Worm (Caenorhabditis elegans) whole organism, young adult: ENCODE measurements around the gene clec-88.

ENCODE experiments used
- B0035.1 ChIP-seq: sonication (generic microtip); optimal IDR thresholded peaks from 2 replicates; lab custom pipeline; 2016; ENCODE audit warnings: missing genetic modification characterization, mild to moderate bottlenecking, missing compliant biosample characterization, missing genotype, missing genetic modification reagents
- C06A6.2 ChIP-seq: fragments of 200-800 bp; sonication (Bioruptor generic); conservative IDR thresholded peaks from 2 replicates; pipeline ENCODE4 v1.3.6; 2022; ENCODE audit warnings: missing genetic modification characterization, missing compliant biosample characterization
- F22D6.2 ChIP-seq: sonication (generic microtip); optimal IDR thresholded peaks from 2 replicates; lab custom pipeline; 2016; ENCODE audit warnings: mild to moderate bottlenecking, missing genetic modification characterization, missing compliant biosample characterization
- F23B12.7 ChIP-seq: sonication (generic microtip); optimal IDR thresholded peaks from 2 replicates; lab custom pipeline; 2017; ENCODE audit warnings: missing genetic modification characterization, mild to moderate bottlenecking, missing compliant biosample characterization, antibody characterized with exemption, moderate library complexity; ENCODE audit not compliant: insufficient read depth
- F37B4.10 ChIP-seq: fragments of 200-800 bp; sonication (Bioruptor generic); IDR thresholded peaks from 2 replicates; pipeline ENCODE4 v1.3.6; 2022; ENCODE audit warnings: missing genetic modification characterization, missing compliant biosample characterization
- F55B11.4 ChIP-seq: sonication (generic microtip); optimal IDR thresholded peaks from 2 replicates; lab custom pipeline; 2016; ENCODE audit warnings: missing compliant biosample characterization, missing genetic modification characterization, borderline replicate concordance; ENCODE audit not compliant: insufficient read depth
- K12H6.12 ChIP-seq: fragments of 200-800 bp; sonication (Bioruptor generic); optimal IDR thresholded peaks from 2 replicates; lab custom pipeline; 2018; ENCODE audit warnings: mild to moderate bottlenecking, missing genetic modification characterization, missing compliant biosample characterization
- Y67H2A.10 ChIP-seq: fragments of 200-800 bp; sonication (Bioruptor generic); conservative IDR thresholded peaks from 2 replicates; pipeline ENCODE4 v1.3.6; 2022; ENCODE audit warnings: missing genetic modification reagents, missing genetic modification characterization, missing compliant biosample characterization
- Y79H2A.3 ChIP-seq: fragments of 200-800 bp; sonication (Bioruptor generic); conservative IDR thresholded peaks from 2 replicates; pipeline ENCODE4 v1.3.6; 2022; ENCODE audit warnings: missing genetic modification reagents, missing genetic modification characterization, missing compliant biosample characterization
- ZK185.1 ChIP-seq: sonication (generic microtip); optimal IDR thresholded peaks from 2 replicates; lab custom pipeline; 2016; ENCODE audit warnings: mild to moderate bottlenecking, missing genetic modification characterization, missing compliant biosample characterization; ENCODE audit not compliant: poor library complexity, severe bottlenecking
- akir-1 ChIP-seq: fragments of 200-800 bp; sonication (Bioruptor generic); optimal IDR thresholded peaks from 2 replicates; lab custom pipeline; 2018; ENCODE audit warnings: mild to moderate bottlenecking, missing genetic modification characterization, moderate library complexity, missing compliant biosample characterization
- aptf-2 ChIP-seq: fragments of 200-800 bp; sonication (Bioruptor generic); conservative IDR thresholded peaks from 2 replicates; pipeline ENCODE4 v1.3.6; 2022; ENCODE audit warnings: missing genetic modification reagents, missing genetic modification characterization, missing compliant biosample characterization
- attf-3 ChIP-seq: fragments of 200-800 bp; sonication (Bioruptor generic); conservative IDR thresholded peaks from 2 replicates; pipeline ENCODE4 v1.3.6; 2022; ENCODE audit warnings: missing genetic modification reagents, missing genetic modification characterization, missing compliant biosample characterization
- attf-6 ChIP-seq: fragments of 200-800 bp; sonication (Bioruptor generic); IDR thresholded peaks from 2 replicates; pipeline ENCODE4 v1.3.6; 2022; ENCODE audit warnings: missing genetic modification reagents, missing genetic modification characterization, missing compliant biosample characterization
- ceh-100 ChIP-seq: fragments of 200-800 bp; sonication (Bioruptor generic); IDR thresholded peaks from 2 replicates; pipeline ENCODE4 v1.3.6; 2022; ENCODE audit warnings: missing genetic modification reagents, missing genetic modification characterization, missing compliant biosample characterization
- ceh-91 ChIP-seq: fragments of 200-800 bp; sonication (Bioruptor generic); IDR thresholded peaks from 2 replicates; pipeline ENCODE4 v1.3.6; 2022; ENCODE audit warnings: missing genetic modification reagents, missing genetic modification characterization, missing compliant biosample characterization
- hmg-20 ChIP-seq: fragments of 200-800 bp; sonication (Bioruptor generic); IDR thresholded peaks from 2 replicates; pipeline ENCODE4 v1.3.6; 2022; ENCODE audit warnings: missing genetic modification reagents, missing genetic modification characterization, missing compliant biosample characterization
- hrde-1 ChIP-seq: sonication (generic microtip); optimal IDR thresholded peaks from 2 replicates; lab custom pipeline; 2016; ENCODE audit warnings: missing genetic modification characterization, mild to moderate bottlenecking, missing compliant biosample characterization, moderate library complexity, missing genotype, missing genetic modification reagents, borderline replicate concordance
- lin-40 ChIP-seq: sonication (generic microtip); optimal IDR thresholded peaks from 2 replicates; lab custom pipeline; 2016; ENCODE audit warnings: missing genetic modification characterization, mild to moderate bottlenecking, missing compliant biosample characterization, missing genotype, missing genetic modification reagents
- lin-54 ChIP-seq: fragments of 200-800 bp; sonication (Bioruptor generic); optimal IDR thresholded peaks from 2 replicates; lab custom pipeline; 2018; ENCODE audit warnings: mild to moderate bottlenecking, missing genetic modification characterization, missing compliant biosample characterization
- lsl-1 ChIP-seq: fragments of 200-800 bp; sonication (Bioruptor generic); optimal IDR thresholded peaks from 2 replicates; lab custom pipeline; 2018; ENCODE audit warnings: mild to moderate bottlenecking, missing genetic modification characterization, moderate library complexity, missing compliant biosample characterization
- lsy-27 ChIP-seq: sonication (generic microtip); optimal IDR thresholded peaks from 2 replicates; lab custom pipeline; 2017; ENCODE audit warnings: missing genetic modification characterization, mild to moderate bottlenecking, missing compliant biosample characterization, antibody characterized with exemption, missing genotype, borderline replicate concordance; ENCODE audit not compliant: insufficient read depth
- madf-6 ChIP-seq: fragments of 200-800 bp; sonication (Bioruptor generic); IDR thresholded peaks from 2 replicates; pipeline ENCODE4 v1.3.6; 2022; ENCODE audit warnings: missing genetic modification reagents, missing genetic modification characterization, missing compliant biosample characterization
- madf-8 ChIP-seq: fragments of 200-800 bp; sonication (Bioruptor generic); conservative IDR thresholded peaks from 2 replicates; pipeline ENCODE4 v1.3.6; 2022; ENCODE audit warnings: missing genetic modification reagents, missing genetic modification characterization, missing compliant biosample characterization
- mel-28 ChIP-seq: sonication (generic microtip); optimal IDR thresholded peaks from 2 replicates; lab custom pipeline; 2016; ENCODE audit warnings: borderline replicate concordance, mild to moderate bottlenecking, missing genetic modification characterization, missing compliant biosample characterization
- nhr-27 ChIP-seq: fragments of 200-800 bp; sonication (Bioruptor generic); optimal IDR thresholded peaks from 2 replicates; lab custom pipeline; 2018; ENCODE audit warnings: mild to moderate bottlenecking, missing genetic modification characterization, moderate library complexity, missing compliant biosample characterization
- pha-4 ChIP-seq: fragments of 150-350 bp; sonication (generic microtip); optimal IDR thresholded peaks from 2 replicates; lab custom pipeline; 2014; ENCODE audit warnings: missing biosample characterization, missing genetic modification reagents, missing genetic modification characterization
- repo-1 ChIP-seq: sonication (generic microtip); optimal IDR thresholded peaks from 2 replicates; lab custom pipeline; 2017; ENCODE audit warnings: mild to moderate bottlenecking, missing genetic modification characterization, missing compliant biosample characterization
- snpc-1.1 ChIP-seq: sonication (generic microtip); optimal IDR thresholded peaks from 2 replicates; lab custom pipeline; 2017; ENCODE audit warnings: missing genetic modification characterization, mild to moderate bottlenecking, missing compliant biosample characterization, antibody characterized with exemption, moderate library complexity, missing genotype, missing genetic modification reagents; ENCODE audit not compliant: insufficient read depth
- snpc-3.4 ChIP-seq: sonication (generic microtip); optimal IDR thresholded peaks from 2 replicates; lab custom pipeline; 2017; ENCODE audit warnings: missing genetic modification characterization, mild to moderate bottlenecking, missing compliant biosample characterization, antibody characterized with exemption, moderate library complexity, missing genotype, missing genetic modification reagents
- tbp1 ChIP-seq: fragments of 200-800 bp; sonication (Bioruptor generic); optimal IDR thresholded peaks from 2 replicates; lab custom pipeline; 2018; ENCODE audit warnings: mild to moderate bottlenecking, missing genetic modification characterization, missing compliant biosample characterization
- tbx-9 ChIP-seq: sonication (generic microtip); optimal IDR thresholded peaks from 2 replicates; lab custom pipeline; 2016; ENCODE audit warnings: borderline replicate concordance, missing genetic modification characterization, inconsistent platforms, missing compliant biosample characterization
- unc-62 ChIP-seq: fragments of 150-350 bp; optimal IDR thresholded peaks from 2 replicates; lab custom pipeline; 2014; ENCODE audit warnings: missing biosample characterization, missing genetic modification reagents, missing genetic modification characterization
- xnd-1 ChIP-seq: sonication (generic microtip); optimal IDR thresholded peaks from 2 replicates; lab custom pipeline; 2016; ENCODE audit warnings: missing genotype, missing genetic modification reagents, missing genetic modification characterization, missing compliant biosample characterization
- zfh-2 ChIP-seq: fragments of 200-800 bp; sonication (Bioruptor generic); conservative IDR thresholded peaks from 2 replicates; pipeline ENCODE4 v1.3.6; 2022; ENCODE audit warnings: missing genetic modification reagents, missing genetic modification characterization, missing compliant biosample characterization
- ztf-25 ChIP-seq: fragments of 200-800 bp; sonication (Bioruptor generic); IDR thresholded peaks from 2 replicates; pipeline ENCODE4 v1.3.6; 2022; ENCODE audit warnings: missing genetic modification reagents, missing genetic modification characterization, missing compliant biosample characterization
- ztf-6 ChIP-seq: fragments of 200-800 bp; sonication (Bioruptor generic); IDR thresholded peaks from 2 replicates; pipeline ENCODE4 v1.3.6; 2022; ENCODE audit warnings: missing genetic modification reagents, missing genetic modification characterization, missing compliant biosample characterization

clec-88 gene

DNA sequence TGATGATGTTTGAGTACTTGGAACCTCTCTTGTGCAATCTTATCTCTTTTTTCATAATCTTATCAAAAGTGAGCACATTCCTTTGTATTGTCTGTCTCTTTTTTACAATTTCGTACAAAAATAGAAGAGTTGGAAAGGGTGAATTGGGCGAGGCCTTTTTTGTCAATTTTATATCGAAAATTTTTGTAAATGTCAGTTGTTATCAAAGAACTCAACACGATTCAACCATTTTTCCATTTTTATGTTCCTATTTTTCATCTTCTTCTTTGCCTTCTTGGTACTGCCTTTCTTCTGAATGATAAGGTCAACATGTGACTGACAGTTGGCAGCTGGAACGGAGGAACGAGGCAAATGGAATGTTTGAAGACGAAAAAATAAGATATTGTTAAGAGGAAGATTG, 48.3 kb downstream of the clec-88 start (continued):
- no peak for TF ChIP-seq snpc-1.1 (tag; lab: Kevin White, UChicago)
- no peak for TF ChIP-seq snpc-3.4 (tag; lab: Kevin White, UChicago)
- TF ChIP-seq unc-62 (GFP tag; lab: Kevin White, UChicago) = peak; percentile 33
- no peak for TF ChIP-seq zfh-2 (GFP tag; lab: Robert Waterston, UW)
- no peak for TF ChIP-seq hrde-1
- TF ChIP-seq ceh-100 = no peak
- no peak for TF ChIP-seq attf-6 (GFP tag; lab: Robert Waterston, UW)
- no peak for TF ChIP-seq C06A6.2
- no peak for TF ChIP-seq F37B4.10 (GFP tag; lab: Robert Waterston, UW)
- TF ChIP-seq nhr-27 (tag; lab: Kevin White, UChicago) = no peak
- no peak for TF ChIP-seq tbp1 (GFP tag; lab: Kevin White, UChicago)
- TF ChIP-seq lsy-27 (tag; lab: Kevin White, UChicago) = no peak
- no peak for TF ChIP-seq B0035.1 (tag; lab: Kevin White, UChicago)
- TF ChIP-seq akir-1 (GFP tag; lab: Kevin White, UChicago) = no peak
- no peak for TF ChIP-seq pha-4 (tag; lab: Kevin White, UChicago)
- TF ChIP-seq lin-40 (tag; lab: Kevin White, UChicago) = peak; percentile 12
- TF ChIP-seq K12H6.12 (tag; lab: Kevin White, UChicago) = no peak
- no peak for TF ChIP-seq hmg-20 (GFP tag; lab: Robert Waterston, UW)
- no peak for TF ChIP-seq tbx-9
- no peak for TF ChIP-seq lsl-1 (GFP tag; lab: Kevin White, UChicago)
- TF ChIP-seq Y67H2A.10 = no peak
- TF ChIP-seq F23B12.7 (tag; lab: Kevin White, UChicago) = peak; percentile 57
- TF ChIP-seq ZK185.1 (tag; lab: Kevin White, UChicago) = no peak
- TF ChIP-seq attf-3 (GFP tag; lab: Robert Waterston, UW) = no peak
- TF ChIP-seq Y79H2A.3 (GFP tag; lab: Robert Waterston, UW) = no peak
- no peak for TF ChIP-seq repo-1
- no peak for TF ChIP-seq aptf-2 (GFP tag; lab: Robert Waterston, UW)
- TF ChIP-seq xnd-1 (tag; lab: Kevin White, UChicago) = no peak
- no peak for TF ChIP-seq ztf-25
- no peak for TF ChIP-seq F55B11.4 (tag; lab: Kevin White, UChicago)
- TF ChIP-seq F22D6.2 (tag; lab: Kevin White, UChicago) = no peak
- TF ChIP-seq ceh-91 = no peak
- no peak for TF ChIP-seq ztf-6 (GFP tag; lab: Robert Waterston, UW)
- no peak for TF ChIP-seq madf-6
- TF ChIP-seq mel-28 (tag; lab: Kevin White, UChicago) = no peak
- TF ChIP-seq madf-8 = no peak
- no peak for TF ChIP-seq lin-54 (GFP tag; lab: Kevin White, UChicago)
